Worm (Caenorhabditis elegans): ENCODE measurements around the gene C06B3.7.

DNA sequence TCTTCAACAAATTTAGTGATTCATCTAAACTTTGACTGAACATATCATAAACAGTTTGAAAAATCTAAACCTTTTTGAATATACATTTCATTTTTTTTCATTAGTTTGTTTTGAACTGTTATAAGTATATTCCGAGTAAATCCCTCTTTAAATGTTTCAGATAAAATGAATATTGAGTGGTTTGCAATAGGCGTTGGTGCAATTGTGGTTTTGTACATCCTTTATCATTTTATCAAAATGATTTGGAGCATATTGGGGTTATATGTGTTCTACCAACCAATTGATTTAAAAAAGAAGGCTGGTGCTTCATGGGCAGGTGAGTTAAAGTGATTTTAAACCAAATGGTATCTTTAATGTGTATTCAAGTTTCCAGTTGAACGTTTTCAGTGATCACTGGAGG is 5.0 kb upstream of the C06B3.7 start, which contains the start of gene stdh-3:
- TF ChIP-seq him-1 (tag; optimal IDR thresholded peaks at IDR 0.05) (no peak), dao-5 (tag; optimal IDR thresholded peaks at IDR 0.05) (no peak)
